Worm (Caenorhabditis elegans) whole organism, L1 larva: ENCODE data around the gene M02G9.4.

ENCODE experiments used
- F16B12.6 ChIP-seq: fragments of 150-350 bp; optimal IDR thresholded peaks from 2 replicates; lab custom pipeline; 2014; ENCODE audit warnings: missing biosample characterization, missing genetic modification characterization
- aly-2 ChIP-seq: fragments of 150-350 bp; optimal IDR thresholded peaks from 2 replicates; lab custom pipeline; 2014; ENCODE audit warnings: missing biosample characterization, missing genetic modification characterization
- ces-1 ChIP-seq: fragments of 150-350 bp; optimal IDR thresholded peaks from 2 replicates; lab custom pipeline; 2014; ENCODE audit warnings: missing biosample characterization, missing genetic modification reagents, missing genetic modification characterization
- dsc-1 ChIP-seq: sonication (generic microtip); optimal IDR thresholded peaks from 2 replicates; lab custom pipeline; 2016; ENCODE audit warnings: mild to moderate bottlenecking, missing genetic modification characterization, missing compliant biosample characterization
- efl-1 ChIP-seq, 4 experiments: fragments of 150-350 bp; optimal IDR thresholded peaks in 3 of 4; peaks in 1 of 4; 1 replicate in 1 of 4; 2 replicates in 3 of 4; lab custom pipeline; 2014; ENCODE audit warnings: missing biosample characterization in 2 of 4, missing genetic modification characterization in 2 of 4, missing genetic modification reagents in 2 of 4
- egl-13 ChIP-seq: sonication (generic microtip); optimal IDR thresholded peaks from 2 replicates; lab custom pipeline; 2016; ENCODE audit warnings: missing genotype, missing genetic modification reagents, missing genetic modification characterization, missing compliant biosample characterization
- ets-5 ChIP-seq: fragments of 200-800 bp; sonication (Bioruptor generic); IDR thresholded peaks from 2 replicates; pipeline ENCODE4 v1.3.6; 2022; ENCODE audit warnings: missing genetic modification characterization, missing compliant biosample characterization
- fkh-10 ChIP-seq: sonication (generic microtip); optimal IDR thresholded peaks from 2 replicates; lab custom pipeline; 2017; ENCODE audit warnings: missing biosample characterization, missing genetic modification reagents, missing genetic modification characterization
- fkh-4 ChIP-seq: sonication (generic microtip); optimal IDR thresholded peaks from 2 replicates; lab custom pipeline; 2016; ENCODE audit warnings: missing compliant biosample characterization, missing genetic modification characterization, borderline replicate concordance
- fos-1 ChIP-seq: fragments of 150-350 bp; optimal IDR thresholded peaks from 2 replicates; lab custom pipeline; 2014; ENCODE audit warnings: missing biosample characterization, missing genetic modification characterization
- grh-1 ChIP-seq: fragments of 200-800 bp; sonication (Bioruptor generic); IDR thresholded peaks from 2 replicates; pipeline ENCODE4 v1.3.6; 2022; ENCODE audit warnings: missing genetic modification reagents, missing genetic modification characterization, missing compliant biosample characterization
- irx-1 ChIP-seq: sonication (generic microtip); optimal IDR thresholded peaks from 2 replicates; lab custom pipeline; 2016; ENCODE audit warnings: missing genetic modification characterization, missing compliant biosample characterization
- isw-1 ChIP-seq: fragments of 200-800 bp; sonication (Bioruptor generic); IDR thresholded peaks from 2 replicates; pipeline ENCODE4 v1.3.6; 2022; ENCODE audit warnings: missing genetic modification characterization, missing compliant biosample characterization
- lin-13 ChIP-seq: fragments of 150-350 bp; optimal IDR thresholded peaks from 2 replicates; lab custom pipeline; 2014; ENCODE audit warnings: missing biosample characterization, missing genetic modification reagents, missing genetic modification characterization
- lin-15B ChIP-seq: fragments of 150-350 bp; sonication (generic microtip); optimal IDR thresholded peaks from 3 replicates; lab custom pipeline; 2014; ENCODE audit warnings: missing biosample characterization, missing genetic modification characterization
- lsy-2 ChIP-seq, 2 experiments: fragments of 150-350 bp; optimal IDR thresholded peaks; 2 replicates each; lab custom pipeline; 2014; ENCODE audit warnings: missing biosample characterization in 2 of 2, missing genetic modification characterization in 2 of 2
- mep-1 ChIP-seq: fragments of 150-350 bp; optimal IDR thresholded peaks from 2 replicates; lab custom pipeline; 2014; ENCODE audit warnings: missing biosample characterization, missing genetic modification characterization
- nhr-19 ChIP-seq: fragments of 200-800 bp; sonication (Bioruptor generic); conservative IDR thresholded peaks from 2 replicates; pipeline ENCODE4 v1.3.6; 2022; ENCODE audit warnings: missing genetic modification characterization, missing compliant biosample characterization
- nhr-237 ChIP-seq: fragments of 150-350 bp; optimal IDR thresholded peaks from 2 replicates; lab custom pipeline; 2014; ENCODE audit warnings: missing biosample characterization, missing genetic modification characterization
- nhr-47 ChIP-seq: sonication (generic microtip); optimal IDR thresholded peaks from 2 replicates; lab custom pipeline; 2016; ENCODE audit warnings: mild to moderate bottlenecking, missing genetic modification characterization, moderate library complexity, missing compliant biosample characterization
- nhr-71 ChIP-seq: sonication (generic microtip); optimal IDR thresholded peaks from 2 replicates; lab custom pipeline; 2016; ENCODE audit warnings: mild to moderate bottlenecking, missing genetic modification characterization, moderate library complexity, missing compliant biosample characterization
- nhr-76 ChIP-seq: sonication (generic microtip); optimal IDR thresholded peaks from 2 replicates; lab custom pipeline; 2017; ENCODE audit warnings: missing biosample characterization, missing genetic modification characterization
- nhr-84 ChIP-seq: sonication (generic microtip); optimal IDR thresholded peaks from 2 replicates; lab custom pipeline; 2017; ENCODE audit warnings: missing biosample characterization, missing genetic modification characterization
- pag-3 ChIP-seq: sonication (generic microtip); optimal IDR thresholded peaks from 2 replicates; lab custom pipeline; 2017; ENCODE audit warnings: missing genetic modification characterization, mild to moderate bottlenecking, missing compliant biosample characterization, antibody characterized with exemption, borderline replicate concordance; ENCODE audit not compliant: insufficient read depth
- pax-3 ChIP-seq: fragments of 200-800 bp; sonication (Bioruptor generic); optimal IDR thresholded peaks from 2 replicates; lab custom pipeline; 2018; ENCODE audit warnings: mild to moderate bottlenecking, missing genetic modification characterization, moderate library complexity, missing compliant biosample characterization
- pqm-1 ChIP-seq: sonication (generic microtip); optimal IDR thresholded peaks from 3 replicates; lab custom pipeline; 2017; ENCODE audit warnings: missing biosample characterization, missing genetic modification characterization
- rnt-1 ChIP-seq: sonication (generic microtip); optimal IDR thresholded peaks from 2 replicates; lab custom pipeline; 2016; ENCODE audit warnings: mild to moderate bottlenecking, missing genetic modification characterization, moderate library complexity, missing compliant biosample characterization
- skn-1 ChIP-seq: fragments of 150-350 bp; optimal IDR thresholded peaks from 2 replicates; lab custom pipeline; 2014; ENCODE audit warnings: missing biosample characterization, missing genetic modification characterization
- snu-23 ChIP-seq: sonication (generic microtip); optimal IDR thresholded peaks from 2 replicates; lab custom pipeline; 2016; ENCODE audit warnings: missing genetic modification characterization, missing compliant biosample characterization
- sox-4 ChIP-seq: sonication (generic microtip); optimal IDR thresholded peaks from 2 replicates; lab custom pipeline; 2016; ENCODE audit warnings: missing genetic modification characterization, missing compliant biosample characterization
- sptf-1 ChIP-seq: fragments of 150-350 bp; optimal IDR thresholded peaks from 2 replicates; lab custom pipeline; 2014; ENCODE audit warnings: missing biosample characterization, missing genetic modification characterization
- sup-37 ChIP-seq: fragments of 200-800 bp; sonication (Bioruptor generic); optimal IDR thresholded peaks from 2 replicates; lab custom pipeline; 2018; ENCODE audit warnings: mild to moderate bottlenecking, missing genetic modification characterization, missing compliant biosample characterization
- swsn-7 ChIP-seq: sonication (generic microtip); optimal IDR thresholded peaks from 2 replicates; lab custom pipeline; 2016; ENCODE audit warnings: missing genetic modification characterization, missing compliant biosample characterization
- tbx-2 ChIP-seq: sonication (generic microtip); optimal IDR thresholded peaks from 2 replicates; lab custom pipeline; 2016; ENCODE audit warnings: missing genetic modification characterization, missing compliant biosample characterization
- xbp-1 ChIP-seq: sonication (generic microtip); optimal IDR thresholded peaks from 2 replicates; lab custom pipeline; 2016; ENCODE audit warnings: missing genetic modification characterization, missing compliant biosample characterization
- zag-1 ChIP-seq: fragments of 150-350 bp; optimal IDR thresholded peaks from 2 replicates; lab custom pipeline; 2014; ENCODE audit warnings: missing biosample characterization, missing genetic modification characterization
- zip-4 ChIP-seq: fragments of 200-800 bp; sonication (Bioruptor generic); optimal IDR thresholded peaks from 2 replicates; lab custom pipeline; 2018; ENCODE audit warnings: mild to moderate bottlenecking, missing genetic modification characterization, moderate library complexity, missing compliant biosample characterization
- ztf-4 ChIP-seq: fragments of 150-350 bp; optimal IDR thresholded peaks from 2 replicates; lab custom pipeline; 2014; ENCODE audit warnings: missing biosample characterization, missing genetic modification characterization

M02G9.4 gene

ce11 chrII:10345012-10345411, 27.9 kb downstream of the M02G9.4 start, which contains the start of gene pro-2:
TSS of gene pro-2 (minus strand) at chrII:10345112.
- TF ChIP-seq sup-37 (GFP tag; lab: Kevin White, UChicago), result no peak
- TF ChIP-seq, all 84 proteins: peak for 0

ce11 chrII:10346075-10346474, 29.0 kb downstream of the M02G9.4 start, which contains the start of gene C07E3.10:
TSS of gene C07E3.10 (plus strand) at chrII:10346375.
- no peak for TF ChIP-seq aly-2
- no peak for TF ChIP-seq mep-1
- no peak for TF ChIP-seq lin-13 (GFP tag; lab: Kevin White, UChicago)
- TF ChIP-seq pax-3 (tag; lab: Kevin White, UChicago), result no peak
- no peak for TF ChIP-seq tbx-2
- no peak for TF ChIP-seq sptf-1 (tag; lab: Kevin White, UChicago)
- no peak for TF ChIP-seq fos-1 (tag; lab: Kevin White, UChicago)
- TF ChIP-seq isw-1, result no peak
- no peak for TF ChIP-seq pag-3 (tag; lab: Kevin White, UChicago)
- no peak for TF ChIP-seq nhr-237 (tag; lab: Kevin White, UChicago)
- TF ChIP-seq xbp-1 (tag; lab: Kevin White, UChicago), result no peak
- no peak for TF ChIP-seq nhr-47 (tag; lab: Kevin White, UChicago)
- TF ChIP-seq, all 84 proteins: peak for 0

ce11 chrII:10349915-10350314, 32.8 kb downstream of the M02G9.4 start, which contains the start of gene stip-1:
TSS of gene stip-1 (minus strand) at chrII:10350012.
- TF ChIP-seq pqm-1 (tag; lab: Kevin White, UChicago) (no peak), aly-2 (no peak), ztf-4 (no peak), sup-37 (GFP tag; lab: Kevin White, UChicago) (no peak), nhr-237 (tag; lab: Kevin White, UChicago) (no peak), fkh-4 (tag; lab: Kevin White, UChicago) (no peak), nhr-76 (no peak), fkh-10 (GFP tag; lab: Kevin White, UChicago) (no peak), skn-1 (no peak), snu-23 (GFP tag; lab: Kevin White, UChicago) (no peak), swsn-7 (tag; lab: Kevin White, UChicago) (no peak), ces-1 (GFP tag; lab: Kevin White, UChicago) (no peak), rnt-1 (tag; lab: Kevin White, UChicago) (peak; percentile 27), egl-13 (tag; lab: Kevin White, UChicago) (no peak), nhr-19 (no peak), efl-1 (optimal IDR thresholded peaks at IDR 0.05; lab: Kevin White, UChicago) (no peak), efl-1 (GFP tag; optimal IDR thresholded peaks at IDR 0.05 in 1 of 2; lab: Kevin White, UChicago) (peak in 1 of 2 experiments; percentile 91), pag-3 (tag; lab: Kevin White, UChicago) (no peak), zip-4 (no peak), nhr-84 (no peak), ets-5 (no peak), sox-4 (no peak), nhr-71 (tag; lab: Kevin White, UChicago) (peak; percentile 39), grh-1 (GFP tag; lab: Robert Waterston, UW) (no peak), tbx-2 (no peak), dsc-1 (tag; lab: Kevin White, UChicago) (no peak), lin-13 (GFP tag; lab: Kevin White, UChicago) (no peak), irx-1 (tag; lab: Kevin White, UChicago) (no peak), lsy-2 (tag; optimal IDR thresholded peaks at IDR 0.05; lab: Kevin White, UChicago) (peak in 1 of 2 experiments; percentile 2), lin-15B (tag; lab: Kevin White, UChicago) (no peak), zag-1 (tag; lab: Kevin White, UChicago) (no peak), F16B12.6 (tag; lab: Kevin White, UChicago) (no peak)
- TF ChIP-seq, all 84 proteins: peak for 4
